Fruit fly (Drosophila melanogaster): ENCODE data around the gene CG15743.

Gene CG15743

DNA sequence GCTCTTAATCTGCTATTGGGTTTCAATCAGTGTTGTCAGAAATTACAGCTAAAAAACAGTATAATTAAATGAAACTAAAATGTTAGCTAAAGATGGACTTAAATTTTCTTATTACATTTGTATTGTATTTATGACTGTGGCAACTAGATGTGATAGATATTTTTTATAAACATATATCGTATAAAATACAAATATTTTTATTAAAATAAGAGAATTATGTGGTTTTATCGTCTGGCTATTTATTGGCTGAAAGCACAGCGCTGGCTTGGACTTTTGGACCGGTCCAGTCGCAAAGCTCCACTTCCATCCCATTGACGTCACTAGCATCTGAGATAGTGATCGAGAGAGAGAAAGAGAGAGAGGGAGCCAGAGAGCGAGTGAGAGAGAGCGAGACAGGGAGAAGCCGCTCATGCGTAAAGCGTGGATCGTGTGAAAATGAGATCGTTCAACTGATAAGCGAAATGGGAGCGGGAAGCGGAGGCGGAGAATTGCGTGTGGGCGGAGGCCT lies 33.9 kb downstream of the CG15743 start:
- TF ChIP-seq Sox14 (GFP tag; optimal IDR thresholded peaks at IDR 0.05) (peak; percentile 49), Ets96B (tag; optimal IDR thresholded peaks at IDR 0.05) (peak; percentile 89), CG6792 (GFP tag; optimal IDR thresholded peaks at IDR 0.05) (peak; percentile 28), Hr4 (GFP tag; optimal IDR thresholded peaks at IDR 0.05) (peak; percentile 37), fd85E (GFP tag; optimal IDR thresholded peaks at IDR 0.05) (no peak), Smox (GFP tag; optimal IDR thresholded peaks at IDR 0.05) (peak; percentile 26), Eip93F (GFP tag; optimal IDR thresholded peaks at IDR 0.05) (peak; percentile 65), lz (GFP tag; optimal IDR thresholded peaks at IDR 0.05) (peak; percentile 32), CG6808 (GFP tag; optimal IDR thresholded peaks at IDR 0.05) (peak; percentile 94), fd59A (GFP tag; optimal IDR thresholded peaks at IDR 0.05) (peak; percentile 21), CG7368 (GFP tag; optimal IDR thresholded peaks at IDR 0.05) (peak; percentile 76), CG10669 (GFP tag; optimal IDR thresholded peaks at IDR 0.05) (peak; percentile 89), Lpt (GFP tag; optimal IDR thresholded peaks at IDR 0.05) (peak; percentile 62), CG9139 (GFP tag; optimal IDR thresholded peaks at IDR 0.05) (peak; percentile 98), CG34406 (GFP tag; optimal IDR thresholded peaks at IDR 0.05) (peak; percentile 64), ss (GFP tag; optimal IDR thresholded peaks at IDR 0.05) (peak; percentile 99), esn (GFP tag; optimal IDR thresholded peaks at IDR 0.05) (peak; percentile 53), Gug (GFP tag; IDR thresholded peaks at IDR 0.05) (peak; percentile 32; the same call in 1 of the 2 replicates), CG11294 (GFP tag; IDR thresholded peaks at IDR 0.05) (no peak), Sox15 (GFP tag; optimal IDR thresholded peaks at IDR 0.05) (no peak), Ets21C (GFP tag; optimal IDR thresholded peaks at IDR 0.05) (no peak), fkh (GFP tag; optimal IDR thresholded peaks at IDR 0.05) (no peak), CG4318 (GFP tag; optimal IDR thresholded peaks at IDR 0.05) (peak; percentile 54), Met (GFP tag; optimal IDR thresholded peaks at IDR 0.05) (peak; percentile 67), Sox102F (GFP tag; optimal IDR thresholded peaks at IDR 0.05) (peak; percentile 65), acj6 (GFP tag; optimal IDR thresholded peaks at IDR 0.05) (peak; percentile 57), OdsH (GFP tag; optimal IDR thresholded peaks at IDR 0.05) (peak; percentile 70), CG1621 (tag; optimal IDR thresholded peaks at IDR 0.05) (peak; percentile 80), vri (GFP tag; optimal IDR thresholded peaks at IDR 0.05) (peak; percentile 47), CG16779 (tag; optimal IDR thresholded peaks at IDR 0.05) (peak; percentile 92), CG31627 (GFP tag; optimal IDR thresholded peaks at IDR 0.05) (no peak), CG15336 (GFP tag; IDR thresholded peaks at IDR 0.05) (peak; percentile 81), dsx (GFP tag; optimal IDR thresholded peaks at IDR 0.05; ENCODE audit: poor library complexity, severe bottlenecking) (peak; percentile 89), eg (GFP tag; IDR thresholded peaks at IDR 0.05) (peak; percentile 72), spab (GFP tag; optimal IDR thresholded peaks at IDR 0.05) (peak; percentile 87), CG6163 (GFP tag; IDR thresholded peaks at IDR 0.05) (peak; percentile 72; the same call in 2 of the 3 replicates), CG8319 (GFP tag; optimal IDR thresholded peaks at IDR 0.05) (peak; percentile 41), CG3919 (GFP tag; optimal IDR thresholded peaks at IDR 0.05) (peak; percentile 68), topi (GFP tag; optimal IDR thresholded peaks at IDR 0.05) (peak; percentile 65), cyc (GFP tag; optimal IDR thresholded peaks at IDR 0.05) (peak; percentile 27), CG8119 (GFP tag; IDR thresholded peaks at IDR 0.05) (peak; percentile 79), Hr38 (GFP tag; optimal IDR thresholded peaks at IDR 0.05) (no peak), Hr39 (GFP tag; optimal IDR thresholded peaks at IDR 0.05) (no peak), CG32006 (GFP tag; optimal IDR thresholded peaks at IDR 0.05) (peak; percentile 83), svp (GFP tag) (peak; percentile 83), CG6854 (GFP tag; optimal IDR thresholded peaks at IDR 0.05) (peak; percentile 98), CG10631 (GFP tag; optimal IDR thresholded peaks at IDR 0.05) (peak; percentile 19), pdm3 (GFP tag; optimal IDR thresholded peaks at IDR 0.05) (peak; percentile 45), CG11902 (GFP tag; optimal IDR thresholded peaks at IDR 0.05) (no peak), CG11762 (GFP tag; optimal IDR thresholded peaks at IDR 0.05; ENCODE audit: insufficient read depth) (peak; percentile 59), salr (GFP tag; optimal IDR thresholded peaks at IDR 0.05) (peak; percentile 71 to 77), achi (GFP tag; optimal IDR thresholded peaks at IDR 0.05) (peak; percentile 69)

Data from whole organism, prepupa.